Worm (Caenorhabditis elegans): ENCODE data around the gene ric-3.

Gene ric-3

DNA sequence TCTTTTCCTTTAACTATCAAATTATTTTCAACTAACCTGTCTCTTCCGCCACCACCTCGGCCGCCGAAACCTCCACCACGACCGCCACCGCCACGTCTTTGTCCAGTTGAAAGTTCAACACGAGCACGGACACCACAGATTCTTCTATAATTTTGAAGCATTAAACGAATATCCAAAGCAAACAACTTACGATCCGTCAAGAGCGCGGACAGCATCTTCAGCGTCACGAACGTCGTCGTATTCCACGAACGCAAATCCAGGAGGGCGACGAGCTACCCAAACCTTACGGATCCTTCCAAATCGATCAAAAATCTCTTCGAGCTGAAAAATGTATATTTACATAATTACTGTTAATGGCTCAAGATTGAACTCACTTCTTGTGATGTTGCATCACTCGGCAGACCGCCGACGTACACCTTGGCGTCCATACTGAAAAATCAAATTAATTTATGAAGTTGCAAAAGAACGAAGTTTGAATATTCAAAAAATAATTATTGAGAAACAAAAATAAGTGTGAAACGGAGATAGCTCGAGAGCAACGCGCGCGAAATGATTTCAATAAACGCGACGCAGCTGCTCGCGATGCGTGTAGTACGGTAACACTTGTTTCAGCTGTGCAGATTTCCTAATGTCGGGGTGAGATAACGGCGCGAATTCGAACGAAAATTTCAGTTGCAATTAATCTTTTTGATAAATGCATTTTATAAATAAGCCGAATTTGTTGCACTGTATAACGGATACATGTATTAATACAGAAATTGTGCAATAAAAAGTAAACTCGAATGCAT, 27.1 kb upstream of the ric-3 start, which contains the start of gene rsp-6 (continued):
- peak; percentile 12 for TF ChIP-seq pqm-1 (tag; optimal IDR thresholded peaks at IDR 0.05)
- TF ChIP-seq nhr-111 (GFP tag; optimal IDR thresholded peaks at IDR 0.05): no peak
- TF ChIP-seq set-16 (GFP tag; IDR thresholded peaks at IDR 0.05): no peak
- no peak for TF ChIP-seq ces-1 (GFP tag; optimal IDR thresholded peaks at IDR 0.05)
- peak; percentile 85 for TF ChIP-seq rbr-2 (tag; optimal IDR thresholded peaks at IDR 0.05)
- peak; percentile 96 for TF ChIP-seq aha-1 (tag)
- TF ChIP-seq fkh-10 (GFP tag; optimal IDR thresholded peaks at IDR 0.05): peak; percentile 50

DNA sequence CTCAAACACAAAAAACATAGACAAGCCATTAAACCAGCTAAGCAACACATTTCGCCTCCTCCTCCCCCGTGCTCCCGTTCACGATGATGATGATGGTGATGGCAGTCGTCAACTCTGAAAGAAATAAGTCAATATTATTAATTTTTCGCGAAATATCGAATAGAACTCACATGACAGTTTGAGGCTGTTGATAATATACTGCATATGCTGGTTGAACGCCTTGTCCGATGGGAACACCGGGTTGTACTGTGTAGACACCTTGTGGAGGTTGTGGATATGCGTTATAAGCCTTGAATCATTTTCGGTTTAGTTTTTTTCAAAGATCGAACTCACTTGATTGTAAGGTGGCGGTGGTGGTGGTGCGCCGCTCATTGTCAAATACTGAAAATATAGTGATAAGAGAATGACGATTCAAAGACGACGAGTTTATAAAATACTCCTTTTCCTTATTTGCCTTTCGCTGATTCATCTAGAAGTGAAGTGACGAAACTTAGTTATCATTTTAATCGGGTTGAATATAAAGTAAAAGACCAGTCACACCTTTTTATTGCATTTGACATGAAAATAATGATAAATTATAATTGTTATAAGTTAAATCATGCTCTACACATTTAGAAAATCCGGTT, 26.1 kb upstream of the ric-3 start, which contains the start of gene C33H5.13:
Gene C33H5.13, minus strand, starts transcription at position 443 of the 626 bp plus-strand sequence.
- TF ChIP-seq pqm-1 (tag; optimal IDR thresholded peaks at IDR 0.05) (peak; percentile 90), T26A8.4 (GFP tag; IDR thresholded peaks at IDR 0.05) (no peak), mxl-3 (GFP tag; optimal IDR thresholded peaks at IDR 0.05) (no peak), egl-27 (tag; optimal IDR thresholded peaks at IDR 0.05) (no peak), jun-1 (tag; optimal IDR thresholded peaks at IDR 0.05) (no peak), ces-1 (GFP tag; optimal IDR thresholded peaks at IDR 0.05) (no peak), fkh-10 (GFP tag; optimal IDR thresholded peaks at IDR 0.05) (no peak), ZK546.5 (tag; optimal IDR thresholded peaks at IDR 0.05) (no peak), attf-4 (tag; optimal IDR thresholded peaks at IDR 0.05) (no peak), snpc-1.2 (GFP tag; IDR thresholded peaks at IDR 0.05) (no peak), ztf-11 (tag; optimal IDR thresholded peaks at IDR 0.05) (no peak), nhr-11 (tag; optimal IDR thresholded peaks at IDR 0.05) (no peak), spr-3 (GFP tag; optimal IDR thresholded peaks at IDR 0.05) (no peak), hlh-11 (tag; optimal IDR thresholded peaks at IDR 0.05) (peak; percentile 61), ctbp-1 (GFP tag; IDR thresholded peaks at IDR 0.05) (no peak), zfp-3 (GFP tag; conservative IDR thresholded peaks at IDR 0.05) (no peak), dmd-6 (GFP tag; IDR thresholded peaks at IDR 0.05) (peak; percentile 8; the same call in 1 of the 2 replicates), nhr-77 (tag; optimal IDR thresholded peaks at IDR 0.05) (peak; percentile 43), lsy-2 (tag; optimal IDR thresholded peaks at IDR 0.05) (peak in 1 of 2 experiments; percentile 18), daf-16 (GFP tag; optimal IDR thresholded peaks at IDR 0.05) (no peak), daf-16 (tag; optimal IDR thresholded peaks at IDR 0.05) (peak; percentile 44), cey-2 (tag; optimal IDR thresholded peaks at IDR 0.05; ENCODE audit: borderline replicate concordance, insufficient read depth) (no peak), nhr-102 (tag; optimal IDR thresholded peaks at IDR 0.05) (no peak), dmd-9 (GFP tag; IDR thresholded peaks at IDR 0.05) (no peak), dve-1 (tag; optimal IDR thresholded peaks at IDR 0.05; ENCODE audit: insufficient read depth) (peak; percentile 50), F37D6.2 (tag; optimal IDR thresholded peaks at IDR 0.05) (no peak), T20F7.1 (GFP tag; optimal IDR thresholded peaks at IDR 0.05) (peak; percentile 18), nhr-28 (tag; optimal IDR thresholded peaks at IDR 0.05) (peak; percentile 49), lin-13 (GFP tag; optimal IDR thresholded peaks at IDR 0.05) (no peak), mxl-2 (GFP tag; conservative IDR thresholded peaks at IDR 0.05) (no peak), snpc-4 (tag; optimal IDR thresholded peaks at IDR 0.05) (no peak), D1046.2 (GFP tag; IDR thresholded peaks at IDR 0.05) (no peak), lin-38 (GFP tag; IDR thresholded peaks at IDR 0.05) (no peak), unc-130 (GFP tag; optimal IDR thresholded peaks at IDR 0.05) (no peak), unc-62 (GFP tag; optimal IDR thresholded peaks at IDR 0.05 in 1 of 2) (no peak), unc-62 (tag; optimal IDR thresholded peaks at IDR 0.05) (no peak), ceh-20 (GFP tag; IDR thresholded peaks at IDR 0.05) (no peak), aha-1 (tag) (peak; percentile 71), ztf-7 (tag; optimal IDR thresholded peaks at IDR 0.05) (no peak), Y48G9A.11 (GFP tag; IDR thresholded peaks at IDR 0.05) (no peak), madf-9 (GFP tag; conservative IDR thresholded peaks at IDR 0.05) (no peak), ceh-82 (tag; optimal IDR thresholded peaks at IDR 0.05) (no peak)
